Worm (Caenorhabditis elegans): ENCODE results near the gene ZK836.3.

ZK836.3 gene

DNA sequence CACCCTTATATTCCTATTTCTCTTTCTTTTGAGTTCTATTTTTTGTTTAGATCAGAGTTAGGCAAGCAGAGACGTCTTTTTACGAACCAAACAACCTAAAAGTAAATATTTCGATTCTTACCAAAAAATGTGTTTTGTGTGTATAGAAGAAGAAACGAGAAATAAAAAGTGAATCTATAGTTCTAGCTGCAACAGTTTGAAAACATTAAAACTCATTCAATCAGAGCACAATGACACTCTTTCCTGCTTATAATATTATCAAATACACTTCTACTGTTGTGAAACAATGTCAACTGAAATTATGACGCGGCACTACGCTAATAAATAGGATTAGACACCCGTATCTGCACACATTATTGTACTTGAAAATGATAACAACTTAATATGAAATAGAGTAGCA lies at the start of gene ZK836.3:
Gene ZK836.3 (minus strand): TSS at position 101 of the 400 bp plus-strand sequence.
- TF ChIP-seq sox-4 (tag; optimal IDR thresholded peaks at IDR 0.05) (no peak), efl-1 (optimal IDR thresholded peaks at IDR 0.05) (no peak), efl-1 (GFP tag; optimal IDR thresholded peaks at IDR 0.05 in 1 of 2) (peak in 1 of 2 experiments; percentile 30)

DNA sequence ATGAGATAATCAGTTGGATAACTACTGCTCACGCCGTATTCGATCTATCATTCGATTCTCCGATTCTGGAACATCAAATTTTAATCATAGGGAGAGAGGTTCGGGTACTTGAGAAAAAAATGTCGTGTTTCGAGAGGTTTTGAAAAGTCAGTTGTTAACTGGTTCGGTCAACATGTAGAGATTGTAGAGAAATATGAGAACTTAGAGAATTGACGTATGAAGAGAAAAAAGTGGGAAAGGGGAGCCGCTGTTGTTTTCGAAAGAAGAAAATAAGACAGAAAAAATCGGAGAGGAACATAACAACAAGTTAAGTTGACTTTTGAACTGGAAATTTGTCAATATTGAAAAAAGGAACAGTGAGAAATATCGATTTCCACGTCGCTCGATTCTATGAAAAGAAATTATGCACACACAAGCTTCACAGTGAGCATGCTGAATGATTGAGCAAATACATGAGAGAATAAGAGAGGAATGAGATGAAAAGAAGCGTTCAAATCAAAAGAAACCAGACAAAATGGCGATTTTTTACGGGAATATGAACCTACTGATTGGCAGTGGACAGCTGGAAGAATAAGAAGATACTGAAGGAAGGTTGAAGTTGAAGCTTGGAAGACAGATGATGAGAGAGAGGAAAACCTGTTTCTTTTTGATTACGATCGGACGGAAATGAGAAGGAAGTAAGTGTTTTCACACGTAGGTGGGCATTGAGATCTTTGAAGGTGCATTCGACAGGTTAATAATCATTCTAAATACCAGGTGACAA lies 49.4 kb upstream of the ZK836.3 start, which contains the start of the genes T04H1.13, slfl-5 and rad-50:
Gene T04H1.13 (minus strand): TSS at position 51 of the 763 bp plus-strand sequence.
Gene slfl-5 (minus strand): TSS at position 65 of the 763 bp plus-strand sequence.
Gene rad-50 (plus strand): TSS at position 667 of the 763 bp plus-strand sequence.
- TF ChIP-seq dpl-1 (GFP tag; optimal IDR thresholded peaks at IDR 0.05) (peak in 1 of 3 experiments; percentile 8), nhr-90 (tag; optimal IDR thresholded peaks at IDR 0.05; ENCODE audit: poor library complexity) (no peak), elt-2 (tag; optimal IDR thresholded peaks at IDR 0.05) (no peak), ceh-90 (tag; optimal IDR thresholded peaks at IDR 0.05) (no peak), nhr-28 (tag; optimal IDR thresholded peaks at IDR 0.05) (no peak), lin-14 (GFP tag; optimal IDR thresholded peaks at IDR 0.05) (peak; percentile 68), blmp-1 (tag; optimal IDR thresholded peaks at IDR 0.05) (peak; percentile 38), F16B12.6 (tag; optimal IDR thresholded peaks at IDR 0.05) (no peak), efl-1 (optimal IDR thresholded peaks at IDR 0.05) (peak in 1 of 2 experiments; percentile 6), efl-1 (GFP tag; optimal IDR thresholded peaks at IDR 0.05 in 1 of 2) (peak in 1 of 2 experiments; percentile 30), grh-1 (GFP tag; IDR thresholded peaks at IDR 0.05) (no peak), nhr-71 (tag; optimal IDR thresholded peaks at IDR 0.05) (peak; percentile 36), hpl-2 (GFP tag; optimal IDR thresholded peaks at IDR 0.05) (no peak), lin-15B (tag; optimal IDR thresholded peaks at IDR 0.05) (no peak), lsy-2 (tag; optimal IDR thresholded peaks at IDR 0.05) (peak in 1 of 2 experiments; percentile 18), nhr-11 (tag; optimal IDR thresholded peaks at IDR 0.05) (no peak), mdl-1 (tag; optimal IDR thresholded peaks at IDR 0.05) (no peak), rnt-1 (tag; optimal IDR thresholded peaks at IDR 0.05) (peak; percentile 10), jun-1 (tag; optimal IDR thresholded peaks at IDR 0.05) (no peak), elt-3 (tag; optimal IDR thresholded peaks at IDR 0.05) (no peak)

DNA sequence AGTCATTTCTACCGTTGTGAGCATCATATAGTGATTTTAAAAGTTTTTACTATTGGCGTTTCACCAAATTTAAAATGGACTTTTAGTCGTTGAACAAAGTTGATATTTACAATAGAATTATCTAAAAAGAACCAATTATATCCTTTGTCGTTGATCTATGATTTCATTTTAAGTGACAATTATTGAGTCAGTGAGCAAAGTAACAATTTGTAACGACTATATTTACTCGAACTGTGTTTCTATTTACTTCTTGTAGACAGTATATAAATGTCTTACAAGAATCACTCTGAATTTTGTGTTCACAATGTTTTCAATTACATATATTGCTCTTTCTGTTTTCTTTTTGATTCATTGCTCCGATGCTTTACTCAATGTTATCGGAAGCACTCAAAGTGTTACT lies 45.4 kb upstream of the ZK836.3 start, which contains the start of gene ttr-22:
Gene ttr-22 (plus strand): TSS at position 301 of the 400 bp plus-strand sequence.
- TF ChIP-seq alr-1 (tag; optimal IDR thresholded peaks at IDR 0.05; ENCODE audit: borderline replicate concordance), result no peak
- no peak for TF ChIP-seq tlp-1 (tag; optimal IDR thresholded peaks at IDR 0.05)
- TF ChIP-seq mdl-1 (tag; optimal IDR thresholded peaks at IDR 0.05), result no peak
- TF ChIP-seq hlh-17 (GFP tag; optimal IDR thresholded peaks at IDR 0.05; ENCODE audit: borderline replicate concordance), result no peak
- no peak for TF ChIP-seq nhr-19 (GFP tag; conservative IDR thresholded peaks at IDR 0.05)
- no peak for TF ChIP-seq aha-1 (tag; optimal IDR thresholded peaks at IDR 0.05)
- TF ChIP-seq fos-1 (tag; optimal IDR thresholded peaks at IDR 0.05), result no peak
- TF ChIP-seq fkh-8 (tag; optimal IDR thresholded peaks at IDR 0.05), result no peak
- no peak for TF ChIP-seq elt-2 (tag; optimal IDR thresholded peaks at IDR 0.05)
- TF ChIP-seq fkh-10 (GFP tag; optimal IDR thresholded peaks at IDR 0.05), result no peak
- TF ChIP-seq C34B4.2 (tag; optimal IDR thresholded peaks at IDR 0.05), result no peak
- no peak for TF ChIP-seq ceh-8 (GFP tag; optimal IDR thresholded peaks at IDR 0.05)
- no peak for TF ChIP-seq unc-130 (tag; optimal IDR thresholded peaks at IDR 0.05)
- no peak for TF ChIP-seq ces-1 (GFP tag; optimal IDR thresholded peaks at IDR 0.05)
- no peak for TF ChIP-seq nhr-76 (tag; optimal IDR thresholded peaks at IDR 0.05)
- TF ChIP-seq ets-5 (GFP tag; IDR thresholded peaks at IDR 0.05), result no peak
- TF ChIP-seq lin-39 (tag; optimal IDR thresholded peaks at IDR 0.05), result no peak

Data from whole organism, L1 larva.